Worm (Caenorhabditis elegans) whole organism, young adult: ENCODE data around the gene C25A8.5.

Source experiments
- B0019.2 ChIP-seq: fragments of 200-800 bp; sonication (Bioruptor generic); conservative IDR thresholded peaks from 2 replicates; pipeline ENCODE4 v1.3.6; 2022; ENCODE audit warnings: missing genetic modification reagents, missing genetic modification characterization, missing compliant biosample characterization
- B0261.1 ChIP-seq: sonication (generic microtip); optimal IDR thresholded peaks from 2 replicates; lab custom pipeline; 2016; ENCODE audit warnings: mild to moderate bottlenecking, missing genetic modification characterization, moderate library complexity, missing compliant biosample characterization
- F10E7.11 ChIP-seq: sonication (generic microtip); optimal IDR thresholded peaks from 2 replicates; lab custom pipeline; 2017; ENCODE audit warnings: mild to moderate bottlenecking, missing genetic modification characterization, moderate library complexity, missing compliant biosample characterization
- F39B2.1 ChIP-seq: fragments of 200-800 bp; sonication (Bioruptor generic); IDR thresholded peaks from 2 replicates; pipeline ENCODE4 v1.3.6; 2022; ENCODE audit warnings: missing genetic modification reagents, missing genetic modification characterization, missing compliant biosample characterization
- F49E8.2 ChIP-seq: sonication (generic microtip); optimal IDR thresholded peaks from 3 replicates; lab custom pipeline; 2017; ENCODE audit warnings: missing genetic modification characterization, mild to moderate bottlenecking, missing compliant biosample characterization, antibody characterized with exemption, moderate library complexity; ENCODE audit not compliant: insufficient read depth
- F55B11.4 ChIP-seq: sonication (generic microtip); optimal IDR thresholded peaks from 2 replicates; lab custom pipeline; 2016; ENCODE audit warnings: missing compliant biosample characterization, missing genetic modification characterization, borderline replicate concordance; ENCODE audit not compliant: insufficient read depth
- Y53G8AR.9 ChIP-seq: fragments of 200-800 bp; sonication (Bioruptor generic); conservative IDR thresholded peaks from 2 replicates; pipeline ENCODE4 v1.3.6; 2022; ENCODE audit warnings: missing genetic modification reagents, missing genetic modification characterization, missing compliant biosample characterization
- Y56A3A.18 ChIP-seq: fragments of 200-800 bp; sonication (Bioruptor generic); IDR thresholded peaks from 2 replicates; pipeline ENCODE4 v1.3.6; 2022; ENCODE audit warnings: missing genetic modification reagents, missing genetic modification characterization, missing compliant biosample characterization
- ZK185.1 ChIP-seq: sonication (generic microtip); optimal IDR thresholded peaks from 2 replicates; lab custom pipeline; 2016; ENCODE audit warnings: mild to moderate bottlenecking, missing genetic modification characterization, missing compliant biosample characterization; ENCODE audit not compliant: poor library complexity, severe bottlenecking
- ama-1 ChIP-seq, 3 experiments: fragments of 150-350 bp in 1 of 3; sonication (generic microtip) in 2 of 3; optimal IDR thresholded peaks; 2 replicates each; lab custom pipeline; 2014 to 2018; ENCODE audit warnings: missing biosample characterization in 2 of 3, missing genetic modification characterization in 2 of 3, missing genetic modification reagents in 2 of 3
- atf-7 ChIP-seq: sonication (generic microtip); optimal IDR thresholded peaks from 2 replicates; lab custom pipeline; 2017; ENCODE audit warnings: mild to moderate bottlenecking, missing genetic modification characterization, missing compliant biosample characterization
- attf-6 ChIP-seq: fragments of 200-800 bp; sonication (Bioruptor generic); IDR thresholded peaks from 2 replicates; pipeline ENCODE4 v1.3.6; 2022; ENCODE audit warnings: missing genetic modification reagents, missing genetic modification characterization, missing compliant biosample characterization
- bed-1 ChIP-seq: fragments of 200-800 bp; sonication (Bioruptor generic); IDR thresholded peaks from 2 replicates; pipeline ENCODE4 v1.3.6; 2022; ENCODE audit warnings: missing genetic modification reagents, missing genetic modification characterization, missing compliant biosample characterization
- bed-2 ChIP-seq: fragments of 200-800 bp; sonication (Bioruptor generic); IDR thresholded peaks from 2 replicates; pipeline ENCODE4 v1.3.6; 2022; ENCODE audit warnings: missing genetic modification reagents, missing genetic modification characterization, missing compliant biosample characterization
- ccch-3 ChIP-seq: fragments of 200-800 bp; sonication (Bioruptor generic); optimal IDR thresholded peaks from 2 replicates; lab custom pipeline; 2018; ENCODE audit warnings: mild to moderate bottlenecking, missing genetic modification characterization, missing compliant biosample characterization
- cebp-1 ChIP-seq, 2 experiments: fragments of 200-800 bp in 1 of 2; sonication (Bioruptor generic) in 1 of 2; sonication (generic microtip) in 1 of 2; IDR thresholded peaks in 1 of 2; optimal IDR thresholded peaks in 1 of 2; 2 replicates each; pipeline versions ENCODE4 v1.3.6 to Lab custom; 2017 to 2022; ENCODE audit warnings: missing compliant biosample characterization in 2 of 2, missing genetic modification characterization in 2 of 2, mild to moderate bottlenecking in 1 of 2, missing genetic modification reagents in 1 of 2, moderate library complexity in 1 of 2
- ceh-100 ChIP-seq: fragments of 200-800 bp; sonication (Bioruptor generic); IDR thresholded peaks from 2 replicates; pipeline ENCODE4 v1.3.6; 2022; ENCODE audit warnings: missing genetic modification reagents, missing genetic modification characterization, missing compliant biosample characterization
- ceh-58 ChIP-seq: fragments of 200-800 bp; sonication (Bioruptor generic); IDR thresholded peaks from 2 replicates; pipeline ENCODE4 v1.3.6; 2022; ENCODE audit warnings: missing genetic modification characterization, missing compliant biosample characterization
- egl-44 ChIP-seq: fragments of 200-800 bp; sonication (Bioruptor generic); IDR thresholded peaks from 2 replicates; pipeline ENCODE4 v1.3.6; 2022; ENCODE audit warnings: missing genetic modification reagents, missing genetic modification characterization, missing compliant biosample characterization
- egrh-3 ChIP-seq: fragments of 200-800 bp; sonication (Bioruptor generic); IDR thresholded peaks from 2 replicates; pipeline ENCODE4 v1.3.6; 2022; ENCODE audit warnings: missing genetic modification reagents, missing genetic modification characterization, missing compliant biosample characterization
- fkh-3 ChIP-seq: sonication (generic microtip); optimal IDR thresholded peaks from 2 replicates; lab custom pipeline; 2016; ENCODE audit warnings: mild to moderate bottlenecking, missing genetic modification characterization, missing compliant biosample characterization
- him-1 ChIP-seq: sonication (generic microtip); optimal IDR thresholded peaks from 2 replicates; lab custom pipeline; 2016; ENCODE audit warnings: missing genotype, missing genetic modification reagents, missing genetic modification characterization, missing compliant biosample characterization
- hmg-1.2 ChIP-seq: fragments of 200-800 bp; sonication (Bioruptor generic); IDR thresholded peaks from 2 replicates; pipeline ENCODE4 v1.3.6; 2022; ENCODE audit warnings: missing genetic modification reagents, missing genetic modification characterization, missing compliant biosample characterization
- hmg-20 ChIP-seq: fragments of 200-800 bp; sonication (Bioruptor generic); IDR thresholded peaks from 2 replicates; pipeline ENCODE4 v1.3.6; 2022; ENCODE audit warnings: missing genetic modification reagents, missing genetic modification characterization, missing compliant biosample characterization
- hrde-1 ChIP-seq: sonication (generic microtip); optimal IDR thresholded peaks from 2 replicates; lab custom pipeline; 2016; ENCODE audit warnings: missing genetic modification characterization, mild to moderate bottlenecking, missing compliant biosample characterization, moderate library complexity, missing genotype, missing genetic modification reagents, borderline replicate concordance
- lag-1 ChIP-seq: fragments of 200-800 bp; sonication (Bioruptor generic); IDR thresholded peaks from 2 replicates; pipeline ENCODE4 v1.3.6; 2022; ENCODE audit warnings: missing genetic modification reagents, missing genetic modification characterization, missing compliant biosample characterization
- let-526 ChIP-seq: fragments of 200-800 bp; sonication (Bioruptor generic); IDR thresholded peaks from 2 replicates; pipeline ENCODE4 v1.3.6; 2022; ENCODE audit warnings: missing genetic modification reagents, missing genetic modification characterization, missing compliant biosample characterization
- lin-40 ChIP-seq: sonication (generic microtip); optimal IDR thresholded peaks from 2 replicates; lab custom pipeline; 2016; ENCODE audit warnings: missing genetic modification characterization, mild to moderate bottlenecking, missing compliant biosample characterization, missing genotype, missing genetic modification reagents
- lin-54 ChIP-seq: fragments of 200-800 bp; sonication (Bioruptor generic); optimal IDR thresholded peaks from 2 replicates; lab custom pipeline; 2018; ENCODE audit warnings: mild to moderate bottlenecking, missing genetic modification characterization, missing compliant biosample characterization
- madf-6 ChIP-seq: fragments of 200-800 bp; sonication (Bioruptor generic); IDR thresholded peaks from 2 replicates; pipeline ENCODE4 v1.3.6; 2022; ENCODE audit warnings: missing genetic modification reagents, missing genetic modification characterization, missing compliant biosample characterization
- madf-8 ChIP-seq: fragments of 200-800 bp; sonication (Bioruptor generic); conservative IDR thresholded peaks from 2 replicates; pipeline ENCODE4 v1.3.6; 2022; ENCODE audit warnings: missing genetic modification reagents, missing genetic modification characterization, missing compliant biosample characterization
- mcd-1 ChIP-seq: fragments of 200-800 bp; sonication (Bioruptor generic); IDR thresholded peaks from 2 replicates; pipeline ENCODE4 v1.3.6; 2022; ENCODE audit warnings: missing genetic modification reagents, missing genetic modification characterization, missing compliant biosample characterization
- mes-4 ChIP-seq: sonication (generic microtip); optimal IDR thresholded peaks from 2 replicates; lab custom pipeline; 2016; ENCODE audit warnings: missing genotype, missing genetic modification characterization, missing compliant biosample characterization
- nfya-2 ChIP-seq: fragments of 200-800 bp; sonication (Bioruptor generic); IDR thresholded peaks from 2 replicates; pipeline ENCODE4 v1.3.6; 2022; ENCODE audit warnings: missing genetic modification reagents, missing genetic modification characterization, missing compliant biosample characterization
- nhr-80 ChIP-seq: sonication (generic microtip); optimal IDR thresholded peaks from 2 replicates; lab custom pipeline; 2016; ENCODE audit warnings: missing genetic modification characterization, missing compliant biosample characterization
- pbrm-1 ChIP-seq: fragments of 200-800 bp; sonication (Bioruptor generic); IDR thresholded peaks from 2 replicates; pipeline ENCODE4 v1.3.6; 2022; ENCODE audit warnings: missing genetic modification reagents, missing genetic modification characterization, missing compliant biosample characterization
- rcor-1 ChIP-seq: fragments of 200-800 bp; sonication (Bioruptor generic); IDR thresholded peaks from 2 replicates; pipeline ENCODE4 v1.3.6; 2022; ENCODE audit warnings: missing genetic modification reagents, missing genetic modification characterization, missing compliant biosample characterization
- snpc-3.4 ChIP-seq: sonication (generic microtip); optimal IDR thresholded peaks from 2 replicates; lab custom pipeline; 2017; ENCODE audit warnings: missing genetic modification characterization, mild to moderate bottlenecking, missing compliant biosample characterization, antibody characterized with exemption, moderate library complexity, missing genotype, missing genetic modification reagents
- snpc-4 ChIP-seq, 5 experiments: fragments of 150-350 bp in 1 of 5; sonication (generic microtip) in 4 of 5; optimal IDR thresholded peaks; 2 replicates each; lab custom pipeline; 2014 to 2018; ENCODE audit warnings: missing genetic modification characterization in 5 of 5, missing biosample characterization in 3 of 5, antibody characterized with exemption in 2 of 5, mild to moderate bottlenecking in 2 of 5, missing compliant biosample characterization in 2 of 5, missing genotype in 2 of 5, moderate library complexity in 2 of 5, missing genetic modification reagents in 1 of 5
- sptf-2 ChIP-seq: fragments of 200-800 bp; sonication (Bioruptor generic); optimal IDR thresholded peaks from 2 replicates; lab custom pipeline; 2018; ENCODE audit warnings: mild to moderate bottlenecking, missing genetic modification characterization, missing compliant biosample characterization
- tbp1 ChIP-seq: fragments of 200-800 bp; sonication (Bioruptor generic); optimal IDR thresholded peaks from 2 replicates; lab custom pipeline; 2018; ENCODE audit warnings: mild to moderate bottlenecking, missing genetic modification characterization, missing compliant biosample characterization
- tlf-1 ChIP-seq: fragments of 200-800 bp; sonication (Bioruptor generic); optimal IDR thresholded peaks from 2 replicates; lab custom pipeline; 2018; ENCODE audit warnings: mild to moderate bottlenecking, missing genetic modification characterization, missing compliant biosample characterization
- unc-130 ChIP-seq: sonication (generic microtip); optimal IDR thresholded peaks from 2 replicates; lab custom pipeline; 2016; ENCODE audit warnings: missing genetic modification reagents, missing genetic modification characterization, missing compliant biosample characterization
- zfh-2 ChIP-seq: fragments of 200-800 bp; sonication (Bioruptor generic); conservative IDR thresholded peaks from 2 replicates; pipeline ENCODE4 v1.3.6; 2022; ENCODE audit warnings: missing genetic modification reagents, missing genetic modification characterization, missing compliant biosample characterization
- ztf-18 ChIP-seq: sonication (generic microtip); optimal IDR thresholded peaks from 2 replicates; lab custom pipeline; 2016; ENCODE audit warnings: missing genotype, mild to moderate bottlenecking, missing genetic modification characterization, missing compliant biosample characterization
- ztf-3 ChIP-seq: fragments of 200-800 bp; sonication (Bioruptor generic); optimal IDR thresholded peaks from 2 replicates; lab custom pipeline; 2018; ENCODE audit warnings: mild to moderate bottlenecking, missing genetic modification characterization, missing compliant biosample characterization

Gene C25A8.5

ce11 chrIV:7043430-7043829 lies 44.1 kb downstream of the C25A8.5 start (continued):
- TF ChIP-seq zfh-2 (GFP tag; lab: Robert Waterston, UW) (no peak), ZK185.1 (no peak), hrde-1 (tag; lab: Kevin White, UChicago) (peak; percentile 96), madf-6 (GFP tag; lab: Robert Waterston, UW) (peak; percentile 90), ccch-3 (GFP tag; lab: Kevin White, UChicago) (no peak), ama-1 (optimal IDR thresholded peaks at IDR 0.05; lab: Kevin White, UChicago) (no peak), ama-1 (GFP tag; optimal IDR thresholded peaks at IDR 0.05; lab: Kevin White, UChicago) (peak; percentile 39 to 80), snpc-4 (GFP tag; optimal IDR thresholded peaks at IDR 0.05; lab: Kevin White, UChicago) (no peak), snpc-4 (tag; optimal IDR thresholded peaks at IDR 0.05; lab: Kevin White, UChicago) (peak in 3 of 4 experiments; percentile 32 to 74 (median 40)), lin-40 (no peak), cebp-1 (GFP tag; IDR thresholded peaks at IDR 0.05; lab: Robert Waterston, UW) (no peak), cebp-1 (tag; optimal IDR thresholded peaks at IDR 0.05; lab: Kevin White, UChicago) (peak; percentile 55), F55B11.4 (tag; lab: Kevin White, UChicago) (no peak), F10E7.11 (peak; percentile 72), mcd-1 (GFP tag; lab: Robert Waterston, UW) (no peak), snpc-3.4 (tag; lab: Kevin White, UChicago) (peak; percentile 85), him-1 (tag; lab: Kevin White, UChicago) (peak; percentile 38), rcor-1 (peak; percentile 82), B0261.1 (tag; lab: Kevin White, UChicago) (peak; percentile 6), ztf-3 (GFP tag; lab: Kevin White, UChicago) (no peak), F39B2.1 (GFP tag; lab: Robert Waterston, UW) (no peak; the same call in none of the 2 replicates), lin-54 (GFP tag; lab: Kevin White, UChicago) (peak; percentile 74), atf-7 (peak; percentile 39), ceh-58 (GFP tag; lab: Robert Waterston, UW) (peak; percentile 79; the same call in 1 of the 2 replicates), mes-4 (peak; percentile 27), bed-2 (no peak), B0019.2 (GFP tag; lab: Robert Waterston, UW) (no peak), F49E8.2 (tag; lab: Kevin White, UChicago) (peak; percentile 87), unc-130 (GFP tag; lab: Kevin White, UChicago) (peak; percentile 92), fkh-3 (tag; lab: Kevin White, UChicago) (peak; percentile 20), egl-44 (no peak), Y56A3A.18 (GFP tag; lab: Robert Waterston, UW) (peak; percentile 63), pbrm-1 (peak; percentile 60; the same call in 1 of the 2 replicates), tbp1 (GFP tag; lab: Kevin White, UChicago) (peak; percentile 35), lag-1 (GFP tag; lab: Robert Waterston, UW) (no peak), Y53G8AR.9 (peak; percentile 94), hmg-1.2 (GFP tag; lab: Robert Waterston, UW) (peak; percentile 39; the same call in 1 of the 2 replicates), ceh-100 (GFP tag; lab: Robert Waterston, UW) (peak; percentile 66; the same call in 1 of the 2 replicates), sptf-2 (GFP tag; lab: Kevin White, UChicago) (no peak), madf-8 (peak; percentile 38), hmg-20 (GFP tag; lab: Robert Waterston, UW) (0 out of 2 replicates have a peak, but pooled peaks have one; percentile 17), tlf-1 (GFP tag; lab: Kevin White, UChicago) (peak; percentile 42), bed-1 (GFP tag; lab: Robert Waterston, UW) (0 out of 2 replicates have a peak, but pooled peaks have one; percentile 72), nfya-2 (GFP tag; lab: Robert Waterston, UW) (0 out of 2 replicates have a peak, but pooled peaks have one; percentile 85), let-526 (GFP tag; lab: Robert Waterston, UW) (no peak), attf-6 (GFP tag; lab: Robert Waterston, UW) (peak; percentile 83), egrh-3 (GFP tag; lab: Robert Waterston, UW) (no peak), ztf-18 (tag; lab: Kevin White, UChicago) (peak; percentile 56), nhr-80 (tag; lab: Kevin White, UChicago) (no peak)
